Worm (Caenorhabditis elegans) whole organism, young adult: ENCODE data around the gene F37A4.5.

Experiments used
- C06A6.2 ChIP-seq: fragments of 200-800 bp; sonication (Bioruptor generic); conservative IDR thresholded peaks from 2 replicates; pipeline ENCODE4 v1.3.6; 2022; ENCODE audit warnings: missing genetic modification characterization, missing compliant biosample characterization
- D2030.7 ChIP-seq: fragments of 200-800 bp; sonication (Bioruptor generic); IDR thresholded peaks from 2 replicates; pipeline ENCODE4 v1.3.6; 2022; ENCODE audit warnings: missing genetic modification reagents, missing genetic modification characterization, missing compliant biosample characterization
- F22D6.2 ChIP-seq: sonication (generic microtip); optimal IDR thresholded peaks from 2 replicates; lab custom pipeline; 2016; ENCODE audit warnings: mild to moderate bottlenecking, missing genetic modification characterization, missing compliant biosample characterization
- F49E8.2 ChIP-seq: sonication (generic microtip); optimal IDR thresholded peaks from 3 replicates; lab custom pipeline; 2017; ENCODE audit warnings: missing genetic modification characterization, mild to moderate bottlenecking, missing compliant biosample characterization, antibody characterized with exemption, moderate library complexity; ENCODE audit not compliant: insufficient read depth
- F57A8.1 ChIP-seq: fragments of 200-800 bp; sonication (Bioruptor generic); optimal IDR thresholded peaks from 2 replicates; lab custom pipeline; 2018; ENCODE audit warnings: mild to moderate bottlenecking, missing genetic modification characterization, moderate library complexity, missing compliant biosample characterization
- K12H6.12 ChIP-seq: fragments of 200-800 bp; sonication (Bioruptor generic); optimal IDR thresholded peaks from 2 replicates; lab custom pipeline; 2018; ENCODE audit warnings: mild to moderate bottlenecking, missing genetic modification characterization, missing compliant biosample characterization
- Y53F4B.3 ChIP-seq: fragments of 200-800 bp; sonication (Bioruptor generic); IDR thresholded peaks from 2 replicates; pipeline ENCODE4 v1.3.6; 2022; ENCODE audit warnings: missing genetic modification reagents, missing genetic modification characterization, missing compliant biosample characterization
- Y67H2A.10 ChIP-seq: fragments of 200-800 bp; sonication (Bioruptor generic); conservative IDR thresholded peaks from 2 replicates; pipeline ENCODE4 v1.3.6; 2022; ENCODE audit warnings: missing genetic modification reagents, missing genetic modification characterization, missing compliant biosample characterization
- Y95B8A.8 ChIP-seq: fragments of 200-800 bp; sonication (Bioruptor generic); IDR thresholded peaks from 2 replicates; pipeline ENCODE4 v1.3.6; 2022; ENCODE audit warnings: missing genetic modification reagents, missing genetic modification characterization, missing compliant biosample characterization
- akir-1 ChIP-seq: fragments of 200-800 bp; sonication (Bioruptor generic); optimal IDR thresholded peaks from 2 replicates; lab custom pipeline; 2018; ENCODE audit warnings: mild to moderate bottlenecking, missing genetic modification characterization, moderate library complexity, missing compliant biosample characterization
- atf-7 ChIP-seq: sonication (generic microtip); optimal IDR thresholded peaks from 2 replicates; lab custom pipeline; 2017; ENCODE audit warnings: mild to moderate bottlenecking, missing genetic modification characterization, missing compliant biosample characterization
- bed-2 ChIP-seq: fragments of 200-800 bp; sonication (Bioruptor generic); IDR thresholded peaks from 2 replicates; pipeline ENCODE4 v1.3.6; 2022; ENCODE audit warnings: missing genetic modification reagents, missing genetic modification characterization, missing compliant biosample characterization
- ccch-3 ChIP-seq: fragments of 200-800 bp; sonication (Bioruptor generic); optimal IDR thresholded peaks from 2 replicates; lab custom pipeline; 2018; ENCODE audit warnings: mild to moderate bottlenecking, missing genetic modification characterization, missing compliant biosample characterization
- cebp-2 ChIP-seq: fragments of 200-800 bp; sonication (Bioruptor generic); IDR thresholded peaks from 2 replicates; pipeline ENCODE4 v1.3.6; 2022; ENCODE audit warnings: missing genetic modification characterization, missing compliant biosample characterization
- ceh-100 ChIP-seq: fragments of 200-800 bp; sonication (Bioruptor generic); IDR thresholded peaks from 2 replicates; pipeline ENCODE4 v1.3.6; 2022; ENCODE audit warnings: missing genetic modification reagents, missing genetic modification characterization, missing compliant biosample characterization
- ceh-27 ChIP-seq: fragments of 200-800 bp; sonication (Bioruptor generic); optimal IDR thresholded peaks from 2 replicates; lab custom pipeline; 2018; ENCODE audit warnings: mild to moderate bottlenecking, missing genetic modification characterization, moderate library complexity, missing compliant biosample characterization
- chd-7 ChIP-seq: sonication (generic microtip); optimal IDR thresholded peaks from 2 replicates; lab custom pipeline; 2016; ENCODE audit warnings: mild to moderate bottlenecking, missing genetic modification characterization, moderate library complexity, missing compliant biosample characterization
- dpl-1 ChIP-seq: fragments of 150-350 bp; optimal IDR thresholded peaks from 2 replicates; lab custom pipeline; 2014; ENCODE audit warnings: missing biosample characterization, missing genetic modification reagents, missing genetic modification characterization
- efl-1 ChIP-seq: fragments of 150-350 bp; optimal IDR thresholded peaks from 2 replicates; lab custom pipeline; 2014; ENCODE audit warnings: missing biosample characterization, missing genetic modification reagents, missing genetic modification characterization
- egrh-3 ChIP-seq: fragments of 200-800 bp; sonication (Bioruptor generic); IDR thresholded peaks from 2 replicates; pipeline ENCODE4 v1.3.6; 2022; ENCODE audit warnings: missing genetic modification reagents, missing genetic modification characterization, missing compliant biosample characterization
- gei-17 ChIP-seq: fragments of 200-800 bp; sonication (Bioruptor generic); optimal IDR thresholded peaks from 2 replicates; lab custom pipeline; 2018; ENCODE audit warnings: mild to moderate bottlenecking, missing genetic modification characterization, missing compliant biosample characterization
- hlh-12 ChIP-seq: sonication (generic microtip); optimal IDR thresholded peaks from 2 replicates; lab custom pipeline; 2016; ENCODE audit warnings: missing genetic modification characterization, missing compliant biosample characterization
- hlh-26 ChIP-seq: fragments of 200-800 bp; sonication (Bioruptor generic); conservative IDR thresholded peaks from 2 replicates; pipeline ENCODE4 v1.3.6; 2022; ENCODE audit warnings: missing genetic modification reagents, missing genetic modification characterization, missing compliant biosample characterization
- hsf-1 ChIP-seq: fragments of 200-800 bp; sonication (Bioruptor generic); IDR thresholded peaks from 2 replicates; pipeline ENCODE4 v1.3.6; 2022; ENCODE audit warnings: missing genetic modification reagents, missing genetic modification characterization, missing compliant biosample characterization
- lag-1 ChIP-seq: fragments of 200-800 bp; sonication (Bioruptor generic); IDR thresholded peaks from 2 replicates; pipeline ENCODE4 v1.3.6; 2022; ENCODE audit warnings: missing genetic modification reagents, missing genetic modification characterization, missing compliant biosample characterization
- lin-26 ChIP-seq: fragments of 200-800 bp; sonication (Bioruptor generic); IDR thresholded peaks from 2 replicates; pipeline ENCODE4 v1.3.6; 2022; ENCODE audit warnings: missing genetic modification reagents, missing genetic modification characterization, missing compliant biosample characterization
- lin-35 ChIP-seq, 3 experiments: fragments of 150-350 bp in 2 of 3; sonication (generic microtip) in 1 of 3; optimal IDR thresholded peaks; 2 replicates each; lab custom pipeline; 2014 to 2018; ENCODE audit warnings: missing biosample characterization in 3 of 3, missing genetic modification characterization in 3 of 3, missing genetic modification reagents in 3 of 3
- lin-40 ChIP-seq: sonication (generic microtip); optimal IDR thresholded peaks from 2 replicates; lab custom pipeline; 2016; ENCODE audit warnings: missing genetic modification characterization, mild to moderate bottlenecking, missing compliant biosample characterization, missing genotype, missing genetic modification reagents
- madf-10 ChIP-seq: sonication (generic microtip); optimal IDR thresholded peaks from 2 replicates; lab custom pipeline; 2016; ENCODE audit warnings: mild to moderate bottlenecking, missing genetic modification characterization, missing compliant biosample characterization
- madf-3 ChIP-seq: fragments of 200-800 bp; sonication (Bioruptor generic); IDR thresholded peaks from 2 replicates; pipeline ENCODE4 v1.3.6; 2022; ENCODE audit warnings: missing genetic modification reagents, missing genetic modification characterization, missing compliant biosample characterization
- madf-8 ChIP-seq: fragments of 200-800 bp; sonication (Bioruptor generic); conservative IDR thresholded peaks from 2 replicates; pipeline ENCODE4 v1.3.6; 2022; ENCODE audit warnings: missing genetic modification reagents, missing genetic modification characterization, missing compliant biosample characterization
- mel-28 ChIP-seq: sonication (generic microtip); optimal IDR thresholded peaks from 2 replicates; lab custom pipeline; 2016; ENCODE audit warnings: borderline replicate concordance, mild to moderate bottlenecking, missing genetic modification characterization, missing compliant biosample characterization
- nhr-120 ChIP-seq: fragments of 200-800 bp; sonication (Bioruptor generic); IDR thresholded peaks from 2 replicates; pipeline ENCODE4 v1.3.6; 2022; ENCODE audit warnings: missing genetic modification characterization, missing compliant biosample characterization
- nhr-179 ChIP-seq: sonication (generic microtip); optimal IDR thresholded peaks from 2 replicates; lab custom pipeline; 2016; ENCODE audit warnings: mild to moderate bottlenecking, missing genetic modification characterization, missing compliant biosample characterization
- nhr-80 ChIP-seq: sonication (generic microtip); optimal IDR thresholded peaks from 2 replicates; lab custom pipeline; 2016; ENCODE audit warnings: missing genetic modification characterization, missing compliant biosample characterization
- rcor-1 ChIP-seq: fragments of 200-800 bp; sonication (Bioruptor generic); IDR thresholded peaks from 2 replicates; pipeline ENCODE4 v1.3.6; 2022; ENCODE audit warnings: missing genetic modification reagents, missing genetic modification characterization, missing compliant biosample characterization
- repo-1 ChIP-seq: sonication (generic microtip); optimal IDR thresholded peaks from 2 replicates; lab custom pipeline; 2017; ENCODE audit warnings: mild to moderate bottlenecking, missing genetic modification characterization, missing compliant biosample characterization
- snpc-3.4 ChIP-seq: sonication (generic microtip); optimal IDR thresholded peaks from 2 replicates; lab custom pipeline; 2017; ENCODE audit warnings: missing genetic modification characterization, mild to moderate bottlenecking, missing compliant biosample characterization, antibody characterized with exemption, moderate library complexity, missing genotype, missing genetic modification reagents
- sptf-2 ChIP-seq: fragments of 200-800 bp; sonication (Bioruptor generic); optimal IDR thresholded peaks from 2 replicates; lab custom pipeline; 2018; ENCODE audit warnings: mild to moderate bottlenecking, missing genetic modification characterization, missing compliant biosample characterization
- tbp1 ChIP-seq: fragments of 200-800 bp; sonication (Bioruptor generic); optimal IDR thresholded peaks from 2 replicates; lab custom pipeline; 2018; ENCODE audit warnings: mild to moderate bottlenecking, missing genetic modification characterization, missing compliant biosample characterization
- tlf-1 ChIP-seq: fragments of 200-800 bp; sonication (Bioruptor generic); optimal IDR thresholded peaks from 2 replicates; lab custom pipeline; 2018; ENCODE audit warnings: mild to moderate bottlenecking, missing genetic modification characterization, missing compliant biosample characterization
- ztf-18 ChIP-seq: sonication (generic microtip); optimal IDR thresholded peaks from 2 replicates; lab custom pipeline; 2016; ENCODE audit warnings: missing genotype, mild to moderate bottlenecking, missing genetic modification characterization, missing compliant biosample characterization
- ztf-25 ChIP-seq: fragments of 200-800 bp; sonication (Bioruptor generic); IDR thresholded peaks from 2 replicates; pipeline ENCODE4 v1.3.6; 2022; ENCODE audit warnings: missing genetic modification reagents, missing genetic modification characterization, missing compliant biosample characterization
- ztf-28 ChIP-seq: fragments of 200-800 bp; sonication (Bioruptor generic); IDR thresholded peaks from 2 replicates; pipeline ENCODE4 v1.3.6; 2022; ENCODE audit warnings: missing genetic modification reagents, missing genetic modification characterization, missing compliant biosample characterization

F37A4.5 gene

DNA sequence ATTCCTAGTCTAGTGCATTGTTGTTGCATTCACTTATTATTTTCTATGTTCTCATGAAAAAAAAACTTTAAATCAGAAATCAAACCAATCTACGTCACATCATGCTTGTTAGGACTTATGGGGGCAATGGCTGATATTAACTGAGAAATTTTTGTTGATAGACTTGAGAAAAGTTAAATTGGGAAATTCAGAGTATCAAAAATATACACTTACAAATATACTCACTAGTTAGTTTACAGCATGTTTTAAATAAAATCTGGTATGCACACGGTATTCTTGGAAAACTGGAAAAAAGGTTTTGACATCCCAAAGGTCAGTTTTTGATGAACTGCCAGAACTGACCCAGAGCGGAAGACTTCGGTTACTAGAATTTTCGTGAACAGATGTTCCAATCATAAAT, 30.7 kb upstream of the F37A4.5 start:
- TF ChIP-seq tlf-1 (no peak), lin-26 (GFP tag; lab: Robert Waterston, UW) (no peak), ceh-27 (GFP tag; lab: Kevin White, UChicago) (no peak), ztf-18 (no peak), ccch-3 (GFP tag; lab: Kevin White, UChicago) (no peak)

DNA sequence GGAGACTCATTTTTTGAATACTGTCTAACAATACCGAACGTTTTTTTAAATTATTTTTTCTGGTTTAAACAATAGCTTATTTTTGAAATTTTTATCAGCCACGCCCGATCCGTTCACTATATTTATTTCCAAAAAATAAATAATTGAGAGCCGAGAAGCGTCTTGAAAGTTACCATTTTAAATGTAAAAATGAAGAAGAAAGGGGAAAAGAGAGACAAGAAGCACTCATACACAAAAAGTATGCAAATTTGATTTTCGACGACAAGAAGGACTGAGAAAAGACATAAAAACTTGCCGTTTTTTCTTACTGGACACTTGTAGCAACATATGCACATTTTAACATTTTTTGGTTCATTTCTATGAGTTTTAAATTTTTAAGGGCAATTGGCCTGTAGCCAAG, 29.9 kb upstream of the F37A4.5 start:
- TF ChIP-seq akir-1 (GFP tag; lab: Kevin White, UChicago) (no peak), nhr-120 (no peak), sptf-2 (GFP tag; lab: Kevin White, UChicago) (no peak), Y95B8A.8 (GFP tag; lab: Robert Waterston, UW) (no peak)

DNA sequence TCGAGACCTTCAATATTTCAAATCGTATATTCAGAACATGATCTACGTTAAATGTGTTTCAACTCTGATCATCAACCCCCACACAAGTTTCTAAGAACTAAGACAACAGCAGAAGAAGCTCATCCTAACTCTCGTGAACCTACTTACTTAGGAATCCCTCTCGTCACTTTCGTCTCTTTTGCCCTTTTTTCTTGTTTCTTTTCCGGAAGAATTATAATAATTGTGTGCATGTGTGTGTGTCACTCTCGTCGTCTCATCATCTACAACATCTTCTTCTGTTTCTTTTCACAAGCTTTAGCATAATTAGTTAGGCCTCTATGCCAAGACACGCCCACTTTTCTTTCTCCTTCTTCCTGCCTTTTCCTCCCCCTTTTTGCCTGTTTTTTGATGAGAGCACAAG, 21.2 kb upstream of the F37A4.5 start:
- TF ChIP-seq atf-7 (tag; lab: Kevin White, UChicago): no peak
- TF ChIP-seq ceh-100 (GFP tag; lab: Robert Waterston, UW): no peak
- TF ChIP-seq tbp1 (GFP tag; lab: Kevin White, UChicago): no peak
- TF ChIP-seq hlh-12: no peak
- no peak for TF ChIP-seq snpc-3.4 (tag; lab: Kevin White, UChicago)
- TF ChIP-seq rcor-1: no peak
- no peak for TF ChIP-seq gei-17 (GFP tag; lab: Kevin White, UChicago)
- no peak for TF ChIP-seq C06A6.2 (GFP tag; lab: Robert Waterston, UW)
- no peak for TF ChIP-seq madf-8 (GFP tag; lab: Robert Waterston, UW)
- no peak for TF ChIP-seq nhr-179
- no peak for TF ChIP-seq mel-28
- TF ChIP-seq ccch-3 (GFP tag; lab: Kevin White, UChicago): no peak
- TF ChIP-seq F49E8.2 (tag; lab: Kevin White, UChicago): no peak
- TF ChIP-seq ztf-18: no peak

DNA sequence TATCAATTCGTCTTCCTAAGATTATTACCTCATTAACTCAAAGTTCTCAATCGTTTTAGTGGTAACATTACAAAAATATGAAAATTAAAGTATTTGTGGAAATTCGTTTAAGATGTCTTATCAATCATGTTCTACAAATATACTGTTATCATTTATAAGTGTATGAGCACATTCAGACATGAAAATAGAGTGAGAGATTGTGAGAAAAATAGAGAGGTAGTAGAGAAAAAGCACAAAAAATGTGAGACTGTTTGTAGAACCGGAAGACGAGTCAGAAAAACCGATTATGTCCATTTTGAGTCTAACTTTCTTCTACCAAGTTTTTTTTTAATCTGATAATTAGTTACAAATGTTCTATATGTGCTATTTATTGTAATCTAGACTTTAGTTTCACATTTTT, 18.4 kb upstream of the F37A4.5 start:
- TF ChIP-seq bed-2 (GFP tag; lab: Robert Waterston, UW) (no peak), mel-28 (no peak), F22D6.2 (no peak), dpl-1 (GFP tag; lab: Kevin White, UChicago) (no peak), nhr-80 (tag; lab: Kevin White, UChicago) (peak; percentile 85), cebp-2 (GFP tag; lab: Robert Waterston, UW) (no peak), hlh-26 (GFP tag; lab: Robert Waterston, UW) (no peak), K12H6.12 (no peak)

DNA sequence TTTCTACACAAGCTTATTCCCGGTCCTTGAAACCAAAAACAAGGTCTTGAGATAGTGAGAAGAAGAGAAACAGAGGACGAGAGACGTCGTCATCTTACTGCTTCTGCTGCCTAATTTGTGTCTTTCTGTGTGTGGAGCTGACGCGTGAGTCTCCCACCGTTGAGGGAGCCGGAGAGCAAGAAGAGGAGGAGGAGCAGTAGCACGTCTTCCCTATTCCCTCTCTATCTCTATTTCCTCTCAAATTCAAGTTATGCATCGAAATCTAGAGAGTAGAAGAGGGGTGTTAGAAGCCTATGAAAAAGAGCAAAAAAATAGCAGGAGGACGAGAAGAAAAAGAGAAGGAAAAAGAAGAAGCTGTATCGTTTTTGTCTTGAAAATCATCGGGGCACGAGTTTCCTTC, 16.5 kb upstream of the F37A4.5 start:
- TF ChIP-seq Y53F4B.3 (GFP tag; lab: Robert Waterston, UW) (no peak), lag-1 (GFP tag; lab: Robert Waterston, UW) (no peak), tbp1 (GFP tag; lab: Kevin White, UChicago) (no peak), dpl-1 (GFP tag; lab: Kevin White, UChicago) (no peak), D2030.7 (GFP tag; lab: Robert Waterston, UW) (no peak), chd-7 (tag; lab: Kevin White, UChicago) (no peak), madf-3 (GFP tag; lab: Robert Waterston, UW) (peak; percentile 37; the same call in 1 of the 2 replicates), ztf-28 (GFP tag; lab: Robert Waterston, UW) (no peak), efl-1 (no peak), lin-35 (GFP tag; optimal IDR thresholded peaks at IDR 0.05; lab: Kevin White, UChicago) (peak in 1 of 3 experiments; percentile 45), madf-10 (tag; lab: Kevin White, UChicago) (no peak), egrh-3 (GFP tag; lab: Robert Waterston, UW) (no peak), ceh-27 (GFP tag; lab: Kevin White, UChicago) (peak; percentile 54), C06A6.2 (GFP tag; lab: Robert Waterston, UW) (no peak), Y67H2A.10 (GFP tag; lab: Robert Waterston, UW) (no peak), gei-17 (GFP tag; lab: Kevin White, UChicago) (no peak), hsf-1 (no peak), ztf-25 (no peak), repo-1 (tag; lab: Kevin White, UChicago) (no peak), K12H6.12 (peak; percentile 23), lin-40 (tag; lab: Kevin White, UChicago) (no peak), F57A8.1 (no peak)
